Worm (Caenorhabditis elegans): ENCODE data around the gene egg-1.

- TF ChIP-seq nhr-77 (tag; optimal IDR thresholded peaks at IDR 0.05) (no peak), nhr-90 (tag; optimal IDR thresholded peaks at IDR 0.05; ENCODE audit: poor library complexity) (no peak), alr-1 (tag; optimal IDR thresholded peaks at IDR 0.05; ENCODE audit: borderline replicate concordance) (no peak), unc-62 (GFP tag; optimal IDR thresholded peaks at IDR 0.05) (no peak), ztf-11 (tag; optimal IDR thresholded peaks at IDR 0.05) (no peak), lin-35 (GFP tag; optimal IDR thresholded peaks at IDR 0.05) (no peak), Y116A8C.19 (tag; optimal IDR thresholded peaks at IDR 0.05; ENCODE audit: borderline replicate concordance) (no peak), ama-1 (optimal IDR thresholded peaks at IDR 0.05) (no peak), lsy-2 (tag; optimal IDR thresholded peaks at IDR 0.05) (no peak), fkh-10 (GFP tag; optimal IDR thresholded peaks at IDR 0.05) (no peak), nhr-11 (tag; optimal IDR thresholded peaks at IDR 0.05) (no peak), mep-1 (tag; optimal IDR thresholded peaks at IDR 0.05) (no peak), nhr-12 (tag; optimal IDR thresholded peaks at IDR 0.05) (no peak), ztf-4 (tag; optimal IDR thresholded peaks at IDR 0.05) (no peak)
Measured at ce11 chrIII:5709224-5709623, 18.8 kb upstream of the egg-1 start, which contains the start of gene hpo-28.

Data from whole organism, L1 larva.